Worm (Caenorhabditis elegans): ENCODE data around the gene nlp-59.

DNA sequence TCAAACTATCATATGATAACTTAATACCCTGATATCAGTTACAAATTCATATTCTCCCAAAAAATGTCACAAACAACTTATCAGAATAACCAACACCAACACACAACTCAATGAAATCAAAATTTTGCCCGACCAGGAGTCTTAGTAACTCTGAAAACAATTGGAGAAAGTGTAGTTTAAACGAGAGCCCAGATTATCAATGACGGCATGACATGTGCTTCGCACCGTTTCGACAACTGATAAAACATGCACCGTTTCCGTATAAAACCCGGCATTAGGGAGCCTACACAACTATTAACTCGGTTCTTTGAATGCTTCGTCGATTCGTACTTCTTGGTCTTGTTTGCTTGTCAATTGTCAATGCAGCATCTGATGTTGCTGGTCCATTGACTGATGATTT, 22.4 kb downstream of the nlp-59 start, which contains the start of gene fil-1:
- TF ChIP-seq ZK546.5 (tag; optimal IDR thresholded peaks at IDR 0.05), result no peak
- TF ChIP-seq zag-1 (tag; optimal IDR thresholded peaks at IDR 0.05), result no peak
